Comparison of ENCODE assay signal across 2 worm cellular contexts in genomic region chrX:8458917-8459316, ce11.
A peak's percentile ranks its signal among the peaks of the same experiment; 100 is the strongest.
TF ChIP-seq lines count a peak whose summit lies in the region.
"Not testable (repeated sequence)": the region's sequence is repeated elsewhere in the genome, so short reads cannot be mapped to it uniquely, and the experiment has no call there.

No protein-coding gene starts in this region.

TF ChIP-seq in whole organism, L4 larva, 104 proteins besides CTCF, POLR2A, EP300 and RAD21:
- TF ChIP-seq snpc-1.2 (GFP tag; IDR thresholded peaks at IDR 0.05; lab: Robert Waterston, UW) = peak; percentile 49; the same call in 1 of the 2 replicates

TF ChIP-seq in whole organism, young adult, 124 proteins besides CTCF, POLR2A, EP300 and RAD21:
- TF ChIP-seq rpc-1 (optimal IDR thresholded peaks at IDR 0.05; lab: Kevin White, UChicago) = not testable (repeated sequence)
- TF ChIP-seq rpc-1 (tag; optimal IDR thresholded peaks at IDR 0.05; lab: Kevin White, UChicago) (peak; percentile 42), hmg-1.2 (GFP tag; IDR thresholded peaks at IDR 0.05; lab: Robert Waterston, UW) (peak; percentile 44; the same call in 1 of the 2 replicates), D2030.7 (GFP tag; IDR thresholded peaks at IDR 0.05; lab: Robert Waterston, UW) (0 out of 2 replicates have a peak, but pooled peaks have one; percentile 9), tbp1 (GFP tag; optimal IDR thresholded peaks at IDR 0.05; lab: Kevin White, UChicago) (peak; percentile 72), Y56A3A.18 (GFP tag; IDR thresholded peaks at IDR 0.05; lab: Robert Waterston, UW) (0 out of 2 replicates have a peak, but pooled peaks have one; percentile 41), pbrm-1 (GFP tag; IDR thresholded peaks at IDR 0.05; lab: Robert Waterston, UW) (0 out of 2 replicates have a peak, but pooled peaks have one; percentile 38), B0261.1 (tag; optimal IDR thresholded peaks at IDR 0.05; lab: Kevin White, UChicago) (peak; percentile 31), lin-26 (GFP tag; IDR thresholded peaks at IDR 0.05; lab: Robert Waterston, UW) (peak; percentile 54; the same call in 1 of the 2 replicates)
TF ChIP-seq in whole organism, young adult: peak in this region for 8; not testable (repeated sequence) for 116.
